Worm (Caenorhabditis elegans) whole organism, L3 larva: ENCODE data around the gene C04G2.5.
A peak's percentile ranks its signal among the peaks of the same experiment; 100 is the strongest.

Experiments used
- R02D3.7 ChIP-seq: fragments of 150-350 bp; optimal IDR thresholded peaks from 2 replicates; lab custom pipeline; 2014; ENCODE audit warnings: missing biosample characterization, missing genetic modification characterization
- aly-2 ChIP-seq: fragments of 150-350 bp; optimal IDR thresholded peaks from 2 replicates; lab custom pipeline; 2014; ENCODE audit warnings: missing biosample characterization, missing genetic modification characterization
- ceh-16 ChIP-seq: sonication (generic microtip); optimal IDR thresholded peaks from 2 replicates; lab custom pipeline; 2017; ENCODE audit warnings: missing biosample characterization, missing genetic modification characterization
- ceh-82 ChIP-seq: fragments of 150-350 bp; optimal IDR thresholded peaks from 2 replicates; lab custom pipeline; 2014; ENCODE audit warnings: missing biosample characterization, missing genetic modification characterization
- daf-12 ChIP-seq: fragments of 150-350 bp; optimal IDR thresholded peaks from 2 replicates; lab custom pipeline; 2014; ENCODE audit warnings: missing biosample characterization, missing genetic modification reagents, missing genetic modification characterization
- egl-27 ChIP-seq: sonication (generic microtip); optimal IDR thresholded peaks from 4 replicates; lab custom pipeline; 2017; ENCODE audit warnings: missing biosample characterization, missing genetic modification reagents, missing genetic modification characterization
- elt-2 ChIP-seq: sonication (generic microtip); optimal IDR thresholded peaks from 2 replicates; lab custom pipeline; 2016; ENCODE audit warnings: missing genetic modification reagents, mild to moderate bottlenecking, missing genetic modification characterization, missing compliant biosample characterization
- fkh-10 ChIP-seq: sonication (generic microtip); optimal IDR thresholded peaks from 2 replicates; lab custom pipeline; 2017; ENCODE audit warnings: missing biosample characterization, missing genetic modification reagents, missing genetic modification characterization
- fos-1 ChIP-seq: fragments of 150-350 bp; optimal IDR thresholded peaks from 2 replicates; lab custom pipeline; 2014; ENCODE audit warnings: missing biosample characterization, missing genetic modification characterization
- hmg-11 ChIP-seq: sonication (generic microtip); optimal IDR thresholded peaks from 2 replicates; lab custom pipeline; 2016; ENCODE audit warnings: missing genetic modification characterization, missing compliant biosample characterization
- jun-1 ChIP-seq: fragments of 150-350 bp; optimal IDR thresholded peaks from 2 replicates; lab custom pipeline; 2014; ENCODE audit warnings: missing biosample characterization, missing genetic modification reagents, missing genetic modification characterization
- lin-15B ChIP-seq: fragments of 150-350 bp; optimal IDR thresholded peaks from 2 replicates; lab custom pipeline; 2014; ENCODE audit warnings: missing biosample characterization, missing genetic modification characterization
- lin-39 ChIP-seq: fragments of 150-350 bp; optimal IDR thresholded peaks from 2 replicates; lab custom pipeline; 2018; ENCODE audit warnings: missing biosample characterization, missing genetic modification reagents, missing genetic modification characterization
- mml-1 ChIP-seq: fragments of 150-350 bp; sonication (generic microtip); optimal IDR thresholded peaks from 3 replicates; lab custom pipeline; 2014; ENCODE audit warnings: missing biosample characterization, missing genetic modification characterization
- nfya-1 ChIP-seq: sonication (generic microtip); optimal IDR thresholded peaks from 2 replicates; lab custom pipeline; 2017; ENCODE audit warnings: missing genetic modification characterization, mild to moderate bottlenecking, missing compliant biosample characterization, antibody characterized with exemption, moderate library complexity; ENCODE audit not compliant: insufficient read depth
- nhr-11 ChIP-seq: fragments of 150-350 bp; optimal IDR thresholded peaks from 2 replicates; lab custom pipeline; 2014; ENCODE audit warnings: missing biosample characterization, missing genetic modification characterization
- nhr-23 ChIP-seq: fragments of 150-350 bp; optimal IDR thresholded peaks from 2 replicates; lab custom pipeline; 2014; ENCODE audit warnings: missing biosample characterization, missing genetic modification reagents, missing genetic modification characterization
- nhr-237 ChIP-seq: fragments of 150-350 bp; optimal IDR thresholded peaks from 2 replicates; lab custom pipeline; 2014; ENCODE audit warnings: missing biosample characterization, missing genetic modification characterization
- nhr-25 ChIP-seq: sonication (generic microtip); optimal IDR thresholded peaks from 2 replicates; lab custom pipeline; 2017; ENCODE audit warnings: missing biosample characterization, missing genetic modification characterization
- nhr-28 ChIP-seq: fragments of 150-350 bp; optimal IDR thresholded peaks from 2 replicates; lab custom pipeline; 2014; ENCODE audit warnings: missing biosample characterization, missing genetic modification characterization
- nhr-43 ChIP-seq: sonication (generic microtip); optimal IDR thresholded peaks from 2 replicates; lab custom pipeline; 2016; ENCODE audit warnings: mild to moderate bottlenecking, missing genetic modification characterization, missing compliant biosample characterization; ENCODE audit not compliant: poor library complexity, severe bottlenecking
- nhr-67 ChIP-seq: fragments of 150-350 bp; optimal IDR thresholded peaks from 2 replicates; lab custom pipeline; 2014; ENCODE audit warnings: missing biosample characterization, missing genetic modification characterization
- nhr-77 ChIP-seq: fragments of 150-350 bp; optimal IDR thresholded peaks from 2 replicates; lab custom pipeline; 2014; ENCODE audit warnings: missing biosample characterization, missing genetic modification characterization
- pqm-1 ChIP-seq: fragments of 150-350 bp; optimal IDR thresholded peaks from 2 replicates; lab custom pipeline; 2017; ENCODE audit warnings: missing biosample characterization, missing genetic modification characterization, inconsistent platforms
- sea-2 ChIP-seq: fragments of 150-350 bp; sonication (generic microtip); optimal IDR thresholded peaks from 4 replicates; lab custom pipeline; 2014; ENCODE audit warnings: missing biosample characterization, missing genetic modification reagents, missing genetic modification characterization
- skn-1 ChIP-seq: fragments of 150-350 bp; optimal IDR thresholded peaks from 2 replicates; lab custom pipeline; 2014; ENCODE audit warnings: missing biosample characterization, missing genetic modification characterization
- snpc-4 ChIP-seq: fragments of 150-350 bp; optimal IDR thresholded peaks from 2 replicates; lab custom pipeline; 2014; ENCODE audit warnings: missing biosample characterization, missing genetic modification characterization
- unc-39 ChIP-seq: sonication (generic microtip); optimal IDR thresholded peaks from 4 replicates; lab custom pipeline; 2017; ENCODE audit warnings: missing biosample characterization, missing genetic modification characterization
- ztf-11 ChIP-seq: fragments of 150-350 bp; optimal IDR thresholded peaks from 2 replicates; lab custom pipeline; 2014; ENCODE audit warnings: missing biosample characterization, missing genetic modification characterization
- ztf-4 ChIP-seq: fragments of 150-350 bp; optimal IDR thresholded peaks from 2 replicates; lab custom pipeline; 2014; ENCODE audit warnings: missing biosample characterization, missing genetic modification characterization

The C04G2.5 gene

ce11 chrIV:10089777-10090176 lies 5.3 kb downstream of the C04G2.5 start, which contains the start of gene ttr-39:
Gene ttr-39, minus strand, starts transcription at chrIV:10089877.
- TF ChIP-seq nhr-237 (tag; lab: Kevin White, UChicago), result no peak

- TF ChIP-seq nfya-1 (tag; lab: Kevin White, UChicago) (peak; percentile 84), nhr-43 (peak; percentile 74), lin-15B (tag; lab: Kevin White, UChicago) (peak; percentile 93), nhr-28 (tag; lab: Kevin White, UChicago) (no peak), lin-39 (peak; percentile 70), snpc-4 (tag; lab: Kevin White, UChicago) (peak; percentile 36), pqm-1 (tag; lab: Kevin White, UChicago) (peak; percentile 17), nhr-25 (tag; lab: Kevin White, UChicago) (peak; percentile 70), unc-39 (tag; lab: Kevin White, UChicago) (no peak), fos-1 (no peak), ceh-82 (tag; lab: Kevin White, UChicago) (no peak), skn-1 (tag; lab: Kevin White, UChicago) (peak; percentile 4), sea-2 (no peak), ceh-16 (tag; lab: Kevin White, UChicago) (no peak), egl-27 (tag; lab: Kevin White, UChicago) (no peak), nhr-11 (tag; lab: Kevin White, UChicago) (no peak), elt-2 (no peak), R02D3.7 (peak; percentile 71), fkh-10 (peak; percentile 23), jun-1 (tag; lab: Kevin White, UChicago) (peak; percentile 10), nhr-23 (tag; lab: Kevin White, UChicago) (peak; percentile 54)
- TF ChIP-seq, all 47 proteins: peak for 12
Measured at ce11 chrIV:10085401-10086187, 9.5 kb downstream of the C04G2.5 start, which contains the start of the genes col-2 and ndc-80. Gene col-2, minus strand, starts transcription at chrIV:10085451. Gene ndc-80, plus strand, starts transcription at chrIV:10086137.

DNA sequence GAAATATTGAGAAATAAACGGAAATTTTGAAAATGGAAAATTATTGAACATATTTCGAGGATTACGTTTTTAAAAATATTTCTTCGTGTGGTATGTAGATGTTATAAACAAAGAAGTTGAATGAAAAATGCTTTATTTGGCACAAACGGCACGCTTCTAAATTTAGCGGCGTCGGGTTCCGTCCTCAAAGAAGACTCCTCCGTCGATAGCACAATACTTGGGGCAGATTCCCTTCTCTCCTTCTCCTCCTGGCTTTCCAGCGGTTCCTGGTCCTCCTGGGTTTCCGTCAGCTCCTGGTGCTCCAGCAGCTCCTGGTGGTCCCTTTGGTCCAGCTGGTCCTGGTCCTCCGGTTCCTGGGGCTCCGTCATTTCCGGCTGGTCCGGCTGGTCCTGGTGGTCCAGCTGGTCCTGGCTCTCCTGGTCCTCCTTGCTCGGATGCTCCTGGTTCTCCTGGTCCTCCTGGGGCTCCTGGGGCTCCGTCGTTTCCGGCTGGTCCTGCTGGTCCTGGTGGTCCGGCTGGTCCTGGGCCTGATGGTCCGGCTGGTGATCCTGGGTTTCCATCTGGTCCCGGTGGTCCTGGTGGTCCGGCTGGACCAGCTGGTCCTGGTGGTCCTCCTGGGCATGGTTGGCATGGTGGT lies 10.6 kb downstream of the C04G2.5 start, which contains the start of gene W01B6.8:
TSS of gene W01B6.8 (minus strand) at position 51 of the 637 bp plus-strand sequence.
- TF ChIP-seq nhr-67 (tag; lab: Kevin White, UChicago), result no peak
- TF ChIP-seq mml-1 (tag; lab: Kevin White, UChicago), result no peak
- TF ChIP-seq pqm-1 (tag; lab: Kevin White, UChicago), result no peak
- TF ChIP-seq nhr-23 (tag; lab: Kevin White, UChicago), result no peak
- no peak for TF ChIP-seq lin-39
- no peak for TF ChIP-seq nfya-1 (tag; lab: Kevin White, UChicago)
- no peak for TF ChIP-seq jun-1 (tag; lab: Kevin White, UChicago)
- no peak for TF ChIP-seq aly-2 (tag; lab: Kevin White, UChicago)
- no peak for TF ChIP-seq nhr-11 (tag; lab: Kevin White, UChicago)
- no peak for TF ChIP-seq ztf-4 (tag; lab: Kevin White, UChicago)
- TF ChIP-seq nhr-237 (tag; lab: Kevin White, UChicago), result no peak
- no peak for TF ChIP-seq unc-39 (tag; lab: Kevin White, UChicago)
- TF ChIP-seq nhr-25 (tag; lab: Kevin White, UChicago), result no peak
- TF ChIP-seq nhr-77, result no peak
- no peak for TF ChIP-seq egl-27 (tag; lab: Kevin White, UChicago)

DNA sequence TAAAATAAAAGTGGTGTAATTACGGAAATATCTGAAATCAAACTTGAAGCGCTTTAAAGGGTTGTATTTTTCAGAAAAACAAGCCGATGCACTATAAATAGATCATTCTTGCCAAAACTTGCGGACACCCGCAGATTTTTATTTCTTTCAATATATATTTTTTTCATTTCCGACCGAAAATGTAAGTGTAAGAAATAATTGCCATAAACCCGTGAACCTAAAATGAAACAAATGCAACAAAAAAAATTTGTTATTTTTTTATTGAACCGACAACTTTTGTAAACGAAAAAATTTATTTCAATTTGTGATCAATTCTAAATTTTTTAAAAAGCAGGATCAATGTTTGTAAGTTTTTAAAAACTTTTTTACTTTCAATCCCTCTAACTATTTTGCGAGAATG lies 14.3 kb downstream of the C04G2.5 start, which contains the start of gene W01B6.6:
TSS of gene W01B6.6 (plus strand) at position 301 of the 400 bp plus-strand sequence.
- no peak for TF ChIP-seq ztf-11 (tag; lab: Kevin White, UChicago)
- TF ChIP-seq hmg-11 (tag; lab: Kevin White, UChicago), result no peak

DNA sequence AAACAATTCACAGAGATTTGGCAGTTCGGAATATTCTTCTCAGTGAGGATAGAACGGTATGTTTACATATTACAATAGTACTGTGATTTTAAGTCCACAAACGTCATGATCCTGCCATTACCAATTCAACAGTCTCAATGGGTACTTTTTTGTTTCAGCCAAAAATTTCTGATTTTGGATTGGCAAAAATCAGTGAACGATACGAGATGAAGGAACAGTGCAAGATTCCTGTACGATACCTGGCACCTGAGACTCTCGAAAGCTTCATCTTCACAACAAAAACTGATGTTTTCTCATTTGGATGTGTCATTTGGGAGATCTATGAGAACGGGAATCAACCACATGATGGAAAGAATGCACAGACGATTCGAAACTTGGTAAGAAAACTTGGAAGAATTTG lies 17.1 kb downstream of the C04G2.5 start:
- TF ChIP-seq snpc-4 (tag; lab: Kevin White, UChicago) (no peak), daf-12 (tag; lab: Kevin White, UChicago) (no peak)
